Worm (Caenorhabditis elegans): ENCODE measurements around the gene sax-1.

The sax-1 gene

ce11 chrX:3644796-3645195, 5.2 kb downstream of the sax-1 start, which contains the start of gene tmem-24:
Gene tmem-24, minus strand, starts transcription at chrX:3644896.
- TF ChIP-seq snpc-4 (GFP tag; optimal IDR thresholded peaks at IDR 0.05), result no peak
- no peak for TF ChIP-seq snpc-4 (tag; optimal IDR thresholded peaks at IDR 0.05)
- TF ChIP-seq unc-62 (GFP tag; optimal IDR thresholded peaks at IDR 0.05), result no peak
- no peak for TF ChIP-seq mcd-1 (GFP tag; IDR thresholded peaks at IDR 0.05)
- no peak for TF ChIP-seq nhr-179 (tag; optimal IDR thresholded peaks at IDR 0.05)
- TF ChIP-seq somi-1 (GFP tag; optimal IDR thresholded peaks at IDR 0.05), result no peak
- no peak for TF ChIP-seq repo-1 (tag; optimal IDR thresholded peaks at IDR 0.05)
- TF ChIP-seq xnd-1 (tag; optimal IDR thresholded peaks at IDR 0.05), result no peak
- TF ChIP-seq B0035.1 (tag; optimal IDR thresholded peaks at IDR 0.05), result no peak
- TF ChIP-seq aptf-3 (GFP tag; IDR thresholded peaks at IDR 0.05), result no peak
- no peak for TF ChIP-seq ccch-3 (GFP tag; optimal IDR thresholded peaks at IDR 0.05)

ce11 chrX:3634782-3635181, 15.2 kb downstream of the sax-1 start:
- no peak for TF ChIP-seq cebp-1 (GFP tag; IDR thresholded peaks at IDR 0.05)
- TF ChIP-seq cebp-1 (tag; optimal IDR thresholded peaks at IDR 0.05), result no peak
- TF ChIP-seq ceh-79 (tag; optimal IDR thresholded peaks at IDR 0.05), result no peak
- 0 out of 2 replicates have a peak, but pooled peaks have one; percentile 19 for TF ChIP-seq nfyb-1 (GFP tag; IDR thresholded peaks at IDR 0.05)
- TF ChIP-seq F57C9.4 (tag; optimal IDR thresholded peaks at IDR 0.05), result no peak
- no peak for TF ChIP-seq hrde-1 (tag; optimal IDR thresholded peaks at IDR 0.05; ENCODE audit: borderline replicate concordance)

ce11 chrX:3633654-3634053, 16.3 kb downstream of the sax-1 start, which contains the start of gene gst-11:
Gene gst-11, minus strand, starts transcription at chrX:3633754.
- TF ChIP-seq rcor-1 (GFP tag; IDR thresholded peaks at IDR 0.05) (no peak), ZK185.1 (tag; optimal IDR thresholded peaks at IDR 0.05; ENCODE audit: poor library complexity, severe bottlenecking) (no peak), athp-1 (tag; optimal IDR thresholded peaks at IDR 0.05) (no peak), tbx-9 (tag; optimal IDR thresholded peaks at IDR 0.05; ENCODE audit: borderline replicate concordance) (no peak), hsf-1 (GFP tag; IDR thresholded peaks at IDR 0.05) (no peak), attf-6 (GFP tag; IDR thresholded peaks at IDR 0.05) (no peak), zim-3 (tag; optimal IDR thresholded peaks at IDR 0.05) (no peak), nfya-2 (GFP tag; IDR thresholded peaks at IDR 0.05) (no peak), Y53G8AR.9 (GFP tag; conservative IDR thresholded peaks at IDR 0.05) (no peak), rpc-1 (optimal IDR thresholded peaks at IDR 0.05) (no peak), rpc-1 (tag; optimal IDR thresholded peaks at IDR 0.05) (no peak), madf-8 (GFP tag; conservative IDR thresholded peaks at IDR 0.05) (no peak), let-526 (GFP tag; IDR thresholded peaks at IDR 0.05) (no peak), F52B5.7 (tag; optimal IDR thresholded peaks at IDR 0.05) (no peak), ztf-18 (tag; optimal IDR thresholded peaks at IDR 0.05) (no peak)

- TF ChIP-seq hlh-12 (tag; optimal IDR thresholded peaks at IDR 0.05) (no peak), F57C9.4 (tag; optimal IDR thresholded peaks at IDR 0.05) (no peak), chd-7 (tag; optimal IDR thresholded peaks at IDR 0.05) (no peak), F10E7.11 (tag; optimal IDR thresholded peaks at IDR 0.05) (no peak), efl-1 (GFP tag; optimal IDR thresholded peaks at IDR 0.05) (no peak), snpc-4 (GFP tag; optimal IDR thresholded peaks at IDR 0.05) (no peak), snpc-4 (tag; optimal IDR thresholded peaks at IDR 0.05) (no peak), hrde-1 (tag; optimal IDR thresholded peaks at IDR 0.05; ENCODE audit: borderline replicate concordance) (no peak), madf-10 (tag; optimal IDR thresholded peaks at IDR 0.05) (no peak), cebp-2 (GFP tag; IDR thresholded peaks at IDR 0.05) (0 out of 2 replicates have a peak, but pooled peaks have one; percentile 54), F23B12.7 (tag; optimal IDR thresholded peaks at IDR 0.05; ENCODE audit: insufficient read depth) (no peak), tlf-1 (GFP tag; optimal IDR thresholded peaks at IDR 0.05) (no peak), hmg-1.2 (GFP tag; IDR thresholded peaks at IDR 0.05) (no peak), ets-4 (GFP tag; optimal IDR thresholded peaks at IDR 0.05) (no peak), unc-62 (GFP tag; optimal IDR thresholded peaks at IDR 0.05) (peak; percentile 72), pha-4 (tag; optimal IDR thresholded peaks at IDR 0.05) (no peak), Y67H2A.10 (GFP tag; conservative IDR thresholded peaks at IDR 0.05) (no peak), ztf-3 (GFP tag; optimal IDR thresholded peaks at IDR 0.05) (no peak), ceh-91 (GFP tag; IDR thresholded peaks at IDR 0.05) (0 out of 2 replicates have a peak, but pooled peaks have one; percentile 46), zim-3 (tag; optimal IDR thresholded peaks at IDR 0.05) (peak; percentile 42)
These were observed 18.4 kb downstream of the sax-1 start for ce11 chrX:3631550-3631949.

Data from whole organism, young adult.